Worm (Caenorhabditis elegans) whole organism, L4 larva: ENCODE data around the gene K11E4.6.
A peak's percentile ranks its signal among the peaks of the same experiment; 100 is the strongest.

ENCODE experiments used
- F37D6.2 ChIP-seq: sonication (generic microtip); optimal IDR thresholded peaks from 2 replicates; lab custom pipeline; 2016; ENCODE audit warnings: mild to moderate bottlenecking, missing genetic modification characterization, missing compliant biosample characterization
- F44E2.7 ChIP-seq: fragments of 200-800 bp; sonication (Bioruptor generic); IDR thresholded peaks from 2 replicates; pipeline ENCODE4 v2.1.2; 2022; ENCODE audit warnings: missing genetic modification characterization, missing compliant biosample characterization
- F49E8.2 ChIP-seq: sonication (generic microtip); optimal IDR thresholded peaks from 2 replicates; lab custom pipeline; 2016; ENCODE audit warnings: missing compliant biosample characterization, mild to moderate bottlenecking, missing genetic modification characterization, borderline replicate concordance
- Y48G9A.11 ChIP-seq: fragments of 200-800 bp; sonication (Bioruptor generic); IDR thresholded peaks from 2 replicates; pipeline ENCODE4 v1.3.6; 2022; ENCODE audit warnings: missing genetic modification reagents, missing genetic modification characterization, missing compliant biosample characterization
- Y5F2A.4 ChIP-seq: fragments of 200-800 bp; sonication (Bioruptor generic); optimal IDR thresholded peaks from 2 replicates; lab custom pipeline; 2018; ENCODE audit warnings: mild to moderate bottlenecking, missing genetic modification characterization, missing compliant biosample characterization
- ZK546.5 ChIP-seq, 2 experiments: sonication (generic microtip); optimal IDR thresholded peaks; 2 replicates each; lab custom pipeline; 2017; ENCODE audit warnings: missing biosample characterization in 2 of 2, missing genetic modification characterization in 2 of 2
- aly-2 ChIP-seq: sonication (generic microtip); optimal IDR thresholded peaks from 2 replicates; lab custom pipeline; 2018; ENCODE audit warnings: missing biosample characterization, missing genetic modification characterization
- arid-1 ChIP-seq: fragments of 200-800 bp; sonication (Bioruptor generic); conservative IDR thresholded peaks from 2 replicates; pipeline ENCODE4 v1.3.6; 2022; ENCODE audit warnings: missing genetic modification reagents, missing genetic modification characterization, missing compliant biosample characterization
- ceh-20 ChIP-seq: fragments of 200-800 bp; sonication (Bioruptor generic); IDR thresholded peaks from 2 replicates; pipeline ENCODE4 v1.3.6; 2022; ENCODE audit warnings: missing genetic modification reagents, missing genetic modification characterization, missing compliant biosample characterization
- ceh-82 ChIP-seq: sonication (generic microtip); optimal IDR thresholded peaks from 2 replicates; lab custom pipeline; 2017; ENCODE audit warnings: missing biosample characterization, missing genetic modification characterization
- ctbp-1 ChIP-seq: fragments of 200-800 bp; sonication (Bioruptor generic); IDR thresholded peaks from 2 replicates; pipeline ENCODE4 v1.3.6; 2022; ENCODE audit warnings: missing genetic modification reagents, missing genetic modification characterization, missing compliant biosample characterization
- daf-19 ChIP-seq: fragments of 200-800 bp; sonication (Bioruptor generic); conservative IDR thresholded peaks from 2 replicates; pipeline ENCODE4 v1.3.6; 2022; ENCODE audit warnings: missing genetic modification characterization, missing compliant biosample characterization
- daf-8 ChIP-seq: fragments of 200-800 bp; sonication (Bioruptor generic); IDR thresholded peaks from 2 replicates; pipeline ENCODE4 v1.3.6; 2022; ENCODE audit warnings: missing genetic modification characterization, missing compliant biosample characterization
- dpl-1 ChIP-seq: fragments of 150-350 bp; optimal IDR thresholded peaks from 2 replicates; lab custom pipeline; 2014; ENCODE audit warnings: missing biosample characterization, missing genetic modification reagents, missing genetic modification characterization
- duxl-1 ChIP-seq: sonication (generic microtip); optimal IDR thresholded peaks from 2 replicates; lab custom pipeline; 2016; ENCODE audit warnings: mild to moderate bottlenecking, missing genetic modification characterization, moderate library complexity, missing compliant biosample characterization; ENCODE audit not compliant: poor library complexity
- egl-27 ChIP-seq: sonication (generic microtip); optimal IDR thresholded peaks from 3 replicates; lab custom pipeline; 2017; ENCODE audit warnings: missing biosample characterization, missing genetic modification reagents, missing genetic modification characterization
- fos-1 ChIP-seq: fragments of 150-350 bp; optimal IDR thresholded peaks from 2 replicates; lab custom pipeline; 2014; ENCODE audit warnings: missing biosample characterization, missing genetic modification characterization
- hlh-11 ChIP-seq: fragments of 200-800 bp; sonication (Bioruptor generic); optimal IDR thresholded peaks from 2 replicates; lab custom pipeline; 2018; ENCODE audit warnings: mild to moderate bottlenecking, missing genetic modification characterization, missing compliant biosample characterization
- hmg-1.1 ChIP-seq: fragments of 200-800 bp; sonication (Bioruptor generic); IDR thresholded peaks from 2 replicates; pipeline ENCODE4 v1.3.6; 2022; ENCODE audit warnings: missing genetic modification reagents, missing genetic modification characterization, missing compliant biosample characterization
- jun-1 ChIP-seq: fragments of 150-350 bp; optimal IDR thresholded peaks from 2 replicates; lab custom pipeline; 2014; ENCODE audit warnings: missing biosample characterization, missing genetic modification reagents, missing genetic modification characterization
- lim-7 ChIP-seq: fragments of 200-800 bp; sonication (Bioruptor generic); IDR thresholded peaks from 2 replicates; pipeline ENCODE4 v1.3.6; 2022; ENCODE audit warnings: missing genetic modification characterization, missing compliant biosample characterization
- lin-15B ChIP-seq: fragments of 150-350 bp; sonication (generic microtip); optimal IDR thresholded peaks from 3 replicates; lab custom pipeline; 2014; ENCODE audit warnings: missing biosample characterization, missing genetic modification characterization
- lin-29 ChIP-seq: fragments of 200-800 bp; sonication (Bioruptor generic); IDR thresholded peaks from 2 replicates; pipeline ENCODE4 v1.3.6; 2022; ENCODE audit warnings: missing genetic modification reagents, missing genetic modification characterization, missing compliant biosample characterization
- lin-38 ChIP-seq: fragments of 200-800 bp; sonication (Bioruptor generic); IDR thresholded peaks from 2 replicates; pipeline ENCODE4 v1.3.6; 2022; ENCODE audit warnings: missing genetic modification reagents, missing genetic modification characterization, missing compliant biosample characterization
- lin-39 ChIP-seq: fragments of 150-350 bp; optimal IDR thresholded peaks from 2 replicates; lab custom pipeline; 2014; ENCODE audit warnings: missing biosample characterization, missing genetic modification reagents, missing genetic modification characterization
- mdt-29 ChIP-seq: fragments of 200-800 bp; sonication (Bioruptor generic); IDR thresholded peaks from 2 replicates; pipeline ENCODE4 v1.3.6; 2022; ENCODE audit warnings: missing genetic modification reagents, missing genetic modification characterization, missing compliant biosample characterization
- mes-2 ChIP-seq: sonication (generic microtip); optimal IDR thresholded peaks from 2 replicates; lab custom pipeline; 2016; ENCODE audit warnings: missing genotype, mild to moderate bottlenecking, missing genetic modification characterization, missing compliant biosample characterization; ENCODE audit not compliant: poor library complexity, severe bottlenecking
- mxl-2 ChIP-seq: fragments of 200-800 bp; sonication (Bioruptor generic); conservative IDR thresholded peaks from 2 replicates; pipeline ENCODE4 v1.3.6; 2022; ENCODE audit warnings: missing genetic modification reagents, missing genetic modification characterization, missing compliant biosample characterization
- mxl-3 ChIP-seq: fragments of 200-800 bp; sonication (Bioruptor generic); optimal IDR thresholded peaks from 2 replicates; lab custom pipeline; 2018; ENCODE audit warnings: mild to moderate bottlenecking, missing genetic modification characterization, missing compliant biosample characterization
- nhr-11 ChIP-seq: fragments of 150-350 bp; optimal IDR thresholded peaks from 2 replicates; lab custom pipeline; 2014; ENCODE audit warnings: missing biosample characterization, missing genetic modification characterization
- nhr-111 ChIP-seq: fragments of 200-800 bp; sonication (Bioruptor generic); optimal IDR thresholded peaks from 2 replicates; lab custom pipeline; 2018; ENCODE audit warnings: mild to moderate bottlenecking, missing genetic modification characterization, missing compliant biosample characterization
- nhr-41 ChIP-seq: fragments of 200-800 bp; sonication (Bioruptor generic); IDR thresholded peaks from 2 replicates; pipeline ENCODE4 v1.3.6; 2022; ENCODE audit warnings: missing genetic modification reagents, missing genetic modification characterization, missing compliant biosample characterization
- nhr-42 ChIP-seq: fragments of 200-800 bp; sonication (Bioruptor generic); IDR thresholded peaks from 2 replicates; pipeline ENCODE4 v1.3.6; 2022; ENCODE audit warnings: missing genetic modification characterization, missing compliant biosample characterization
- nhr-48 ChIP-seq: sonication (generic microtip); optimal IDR thresholded peaks from 2 replicates; lab custom pipeline; 2016; ENCODE audit warnings: mild to moderate bottlenecking, missing genetic modification characterization, missing compliant biosample characterization
- pha-4 ChIP-seq, 2 experiments: fragments of 150-350 bp in 1 of 2; fragments of 200-800 bp in 1 of 2; sonication (Bioruptor generic) in 1 of 2; IDR thresholded peaks in 1 of 2; optimal IDR thresholded peaks in 1 of 2; 2 replicates each; pipeline versions ENCODE4 v1.3.6 to Lab custom; 2014 to 2022; ENCODE audit warnings: missing genetic modification characterization in 2 of 2, missing genetic modification reagents in 2 of 2, missing biosample characterization in 1 of 2, missing compliant biosample characterization in 1 of 2
- php-3 ChIP-seq: fragments of 200-800 bp; sonication (Bioruptor generic); IDR thresholded peaks from 2 replicates; pipeline ENCODE4 v1.3.6; 2022; ENCODE audit warnings: missing genetic modification reagents, missing genetic modification characterization, missing compliant biosample characterization
- pqm-1 ChIP-seq: sonication (generic microtip); optimal IDR thresholded peaks from 2 replicates; lab custom pipeline; 2017; ENCODE audit warnings: missing biosample characterization, missing genetic modification characterization
- sdz-12 ChIP-seq: fragments of 200-800 bp; sonication (Bioruptor generic); optimal IDR thresholded peaks from 2 replicates; lab custom pipeline; 2018; ENCODE audit warnings: mild to moderate bottlenecking, missing genetic modification characterization, missing compliant biosample characterization
- skn-1 ChIP-seq: fragments of 150-350 bp; optimal IDR thresholded peaks from 2 replicates; lab custom pipeline; 2014; ENCODE audit warnings: missing biosample characterization, missing genetic modification characterization
- snpc-4 ChIP-seq: fragments of 150-350 bp; optimal IDR thresholded peaks from 2 replicates; lab custom pipeline; 2014; ENCODE audit warnings: missing biosample characterization, missing genetic modification characterization
- spr-3 ChIP-seq: fragments of 200-800 bp; sonication (Bioruptor generic); optimal IDR thresholded peaks from 2 replicates; lab custom pipeline; 2018; ENCODE audit warnings: mild to moderate bottlenecking, missing genetic modification characterization, missing compliant biosample characterization
- tra-1 ChIP-seq: fragments of 200-800 bp; sonication (Bioruptor generic); IDR thresholded peaks from 2 replicates; pipeline ENCODE4 v1.3.6; 2022; ENCODE audit warnings: missing genetic modification reagents, missing genetic modification characterization, missing compliant biosample characterization
- unc-39 ChIP-seq: sonication (generic microtip); optimal IDR thresholded peaks from 2 replicates; lab custom pipeline; 2017; ENCODE audit warnings: missing biosample characterization, missing genetic modification characterization
- unc-62 ChIP-seq, 3 experiments: fragments of 150-350 bp in 1 of 3; sonication (generic microtip); optimal IDR thresholded peaks in 2 of 3; peaks in 1 of 3; 1 replicate in 1 of 3; 2 replicates in 2 of 3; lab custom pipeline; 2014 to 2017; ENCODE audit warnings: missing biosample characterization in 3 of 3, missing genetic modification characterization in 3 of 3, missing genetic modification reagents in 3 of 3, missing genotype in 1 of 3
- zag-1 ChIP-seq: fragments of 150-350 bp; optimal IDR thresholded peaks from 2 replicates; lab custom pipeline; 2014; ENCODE audit warnings: missing biosample characterization, missing genetic modification characterization
- zfp-2 ChIP-seq: sonication (generic microtip); optimal IDR thresholded peaks from 2 replicates; lab custom pipeline; 2016; ENCODE audit warnings: mild to moderate bottlenecking, missing genetic modification characterization, missing compliant biosample characterization
- zfp-3 ChIP-seq: fragments of 200-800 bp; sonication (Bioruptor generic); conservative IDR thresholded peaks from 2 replicates; pipeline ENCODE4 v1.3.6; 2022; ENCODE audit warnings: missing genetic modification reagents, missing genetic modification characterization, missing compliant biosample characterization
- zip-11 ChIP-seq: fragments of 200-800 bp; sonication (Bioruptor generic); IDR thresholded peaks from 2 replicates; pipeline ENCODE4 v1.3.6; 2022; ENCODE audit warnings: missing genetic modification characterization, missing compliant biosample characterization
- zip-2 ChIP-seq: fragments of 150-350 bp; optimal IDR thresholded peaks from 2 replicates; lab custom pipeline; 2014; ENCODE audit warnings: missing biosample characterization, missing genetic modification characterization

K11E4.6 gene

DNA sequence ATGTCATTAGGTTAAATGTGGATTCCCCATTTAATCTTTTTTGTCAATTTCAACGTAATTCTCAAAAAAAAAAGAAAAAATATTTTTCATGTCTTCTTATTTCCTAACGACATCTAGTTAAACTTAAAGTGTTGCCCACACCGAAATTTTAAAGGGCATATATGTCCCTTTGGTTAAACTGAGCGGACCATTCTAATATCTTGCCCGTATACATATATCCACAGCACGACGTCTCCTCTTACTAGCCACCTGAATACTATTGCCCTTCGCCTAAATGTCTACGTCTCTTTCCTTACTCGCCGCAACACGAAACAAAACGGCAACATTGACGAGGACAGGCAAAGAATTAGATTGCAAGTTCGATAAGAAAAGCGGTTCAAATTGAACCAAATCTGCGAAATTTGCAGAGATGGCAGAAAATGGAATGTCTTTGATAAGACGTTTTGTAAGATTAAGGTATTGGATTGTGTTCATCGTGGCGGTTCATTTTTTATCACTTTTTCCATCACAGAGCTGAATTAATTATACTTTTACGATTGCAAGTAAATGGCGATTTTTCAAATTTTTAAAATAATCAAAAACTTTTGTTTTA, 23.7 kb upstream of the K11E4.6 start (continued):
- TF ChIP-seq F49E8.2 (peak; percentile 22), mxl-3 (GFP tag; lab: Kevin White, UChicago) (peak; percentile 92), ceh-20 (GFP tag; lab: Robert Waterston, UW) (peak; percentile 99), F44E2.7 (no peak), daf-19 (peak; percentile 98), php-3 (peak; percentile 98), Y5F2A.4 (peak; percentile 94), nhr-48 (tag; lab: Kevin White, UChicago) (peak; percentile 98), arid-1 (GFP tag; lab: Robert Waterston, UW) (peak; percentile 93), daf-8 (GFP tag; lab: Robert Waterston, UW) (peak; percentile 89; the same call in 1 of the 2 replicates), tra-1 (GFP tag; lab: Robert Waterston, UW) (peak; percentile 96), zip-2 (tag; lab: Kevin White, UChicago) (peak; percentile 98), hmg-1.1 (GFP tag; lab: Robert Waterston, UW) (peak; percentile 100), duxl-1 (tag; lab: Kevin White, UChicago) (peak; percentile 99), snpc-4 (tag; lab: Kevin White, UChicago) (peak; percentile 0), aly-2 (tag; lab: Kevin White, UChicago) (no peak), zag-1 (tag; lab: Kevin White, UChicago) (peak; percentile 100), lin-15B (tag; lab: Kevin White, UChicago) (peak; percentile 56), skn-1 (peak; percentile 85), unc-39 (tag; lab: Kevin White, UChicago) (peak; percentile 100), unc-62 (GFP tag; optimal IDR thresholded peaks at IDR 0.05 in 1 of 2; lab: Kevin White, UChicago) (peak; percentile 90 to 100), unc-62 (tag; optimal IDR thresholded peaks at IDR 0.05; lab: Kevin White, UChicago) (peak; percentile 61), lin-29 (GFP tag; lab: Robert Waterston, UW) (peak; percentile 94), ZK546.5 (tag; optimal IDR thresholded peaks at IDR 0.05; lab: Kevin White, UChicago) (peak; percentile 33 to 76), ceh-82 (tag; lab: Kevin White, UChicago) (peak; percentile 100), fos-1 (peak; percentile 96), lin-39 (peak; percentile 99), zip-11 (GFP tag; lab: Robert Waterston, UW) (no peak), zfp-3 (peak; percentile 97), pha-4 (GFP tag; IDR thresholded peaks at IDR 0.05; lab: Robert Waterston, UW) (peak; percentile 97), pha-4 (tag; optimal IDR thresholded peaks at IDR 0.05; lab: Kevin White, UChicago) (peak; percentile 77), zfp-2 (tag; lab: Kevin White, UChicago) (peak; percentile 90), mes-2 (tag; lab: Kevin White, UChicago) (peak; percentile 98), ctbp-1 (GFP tag; lab: Robert Waterston, UW) (peak; percentile 99), hlh-11 (tag; lab: Kevin White, UChicago) (peak; percentile 97), mxl-2 (GFP tag; lab: Robert Waterston, UW) (peak; percentile 86), nhr-11 (peak; percentile 99), spr-3 (GFP tag; lab: Kevin White, UChicago) (peak; percentile 98), egl-27 (tag; lab: Kevin White, UChicago) (peak; percentile 86), sdz-12 (GFP tag; lab: Kevin White, UChicago) (peak; percentile 72), dpl-1 (GFP tag; lab: Kevin White, UChicago) (peak; percentile 77), pqm-1 (tag; lab: Kevin White, UChicago) (peak; percentile 26), jun-1 (tag; lab: Kevin White, UChicago) (peak; percentile 100), nhr-41 (peak; percentile 82; the same call in 1 of the 2 replicates), nhr-42 (peak; percentile 99), lim-7 (GFP tag; lab: Robert Waterston, UW) (peak; percentile 69; the same call in 1 of the 2 replicates), mdt-29 (GFP tag; lab: Robert Waterston, UW) (peak; percentile 93), nhr-111 (GFP tag; lab: Kevin White, UChicago) (peak; percentile 86), F37D6.2 (tag; lab: Kevin White, UChicago) (peak; percentile 99), lin-38 (GFP tag; lab: Robert Waterston, UW) (peak; percentile 91), Y48G9A.11 (GFP tag; lab: Robert Waterston, UW) (0 out of 2 replicates have a peak, but pooled peaks have one; percentile 59)
